Fruit fly (Drosophila melanogaster) whole organism, embryonic: ENCODE data around the gene CG7367.

Experiments
- Adf1 ChIP-seq: fragments of 200-800 bp; sonication (Bioruptor generic); IDR thresholded peaks from 2 replicates; pipeline ENCODE4 v1.3.6; 2022; ENCODE audit warnings: missing biosample characterization, missing genetic modification characterization
- B-H1 ChIP-seq: fragments of 200-800 bp; sonication (Bioruptor generic); IDR thresholded peaks from 3 replicates; pipeline ENCODE4 v1.3.6; 2022; ENCODE audit warnings: missing biosample characterization, missing genetic modification characterization
- Blimp-1 ChIP-seq: fragments of 200-800 bp; sonication (Bioruptor generic); optimal IDR thresholded peaks from 3 replicates; lab custom pipeline; 2018; ENCODE audit warnings: missing biosample characterization, missing genetic modification characterization, mild to moderate bottlenecking, moderate library complexity, missing genetic modification reagents
- CG10366 ChIP-seq: fragments of 200-800 bp; sonication (Bioruptor generic); IDR thresholded peaks from 2 replicates; pipeline ENCODE4 v1.3.6; 2022; ENCODE audit warnings: missing biosample characterization, missing genetic modification characterization
- CG12942 ChIP-seq: fragments of 200-800 bp; sonication (Bioruptor generic); optimal IDR thresholded peaks from 3 replicates; lab custom pipeline; 2016; ENCODE audit warnings: missing biosample characterization, missing genetic modification characterization
- CG13123 ChIP-seq: fragments of 200-800 bp; sonication (Bioruptor generic); optimal IDR thresholded peaks from 2 replicates; lab custom pipeline; 2016; ENCODE audit warnings: missing biosample characterization, missing genetic modification characterization
- CG13624 ChIP-seq: fragments of 200-800 bp; sonication (Bioruptor generic); optimal IDR thresholded peaks from 2 replicates; lab custom pipeline; 2016; ENCODE audit warnings: missing biosample characterization, missing genetic modification characterization
- CG14710 ChIP-seq: fragments of 200-800 bp; sonication (Bioruptor generic); optimal IDR thresholded peaks from 3 replicates; lab custom pipeline; 2019; ENCODE audit warnings: missing biosample characterization, mild to moderate bottlenecking, missing genetic modification characterization, moderate library complexity
- CG15479 ChIP-seq: fragments of 200-800 bp; sonication (Bioruptor generic); optimal IDR thresholded peaks from 3 replicates; lab custom pipeline; 2019; ENCODE audit warnings: missing biosample characterization, mild to moderate bottlenecking, missing genetic modification characterization, moderate library complexity
- CG16779 ChIP-seq: fragments of 200-800 bp; sonication (Bioruptor generic); IDR thresholded peaks from 2 replicates; pipeline ENCODE4 v1.3.6; 2022; ENCODE audit warnings: missing biosample characterization, missing genetic modification characterization
- CG17385 ChIP-seq: fragments of 200-800 bp; sonication (Bioruptor generic); optimal IDR thresholded peaks from 3 replicates; lab custom pipeline; 2018; ENCODE audit warnings: missing biosample characterization, mild to moderate bottlenecking, missing genetic modification characterization
- CG17568 ChIP-seq: fragments of 200-800 bp; sonication (Bioruptor generic); optimal IDR thresholded peaks from 2 replicates; lab custom pipeline; 2018; ENCODE audit warnings: missing biosample characterization, mild to moderate bottlenecking, missing genetic modification characterization, moderate library complexity
- CG30020 ChIP-seq: fragments of 200-800 bp; optimal IDR thresholded peaks from 2 replicates; lab custom pipeline; 2019; ENCODE audit warnings: missing biosample characterization, mild to moderate bottlenecking, missing genetic modification characterization, moderate library complexity
- CG34224 ChIP-seq: fragments of 200-800 bp; sonication (Bioruptor generic); IDR thresholded peaks from 3 replicates; pipeline ENCODE4 v1.3.6; 2022; ENCODE audit warnings: missing biosample characterization, missing genetic modification characterization; ENCODE audit not compliant: partially characterized antibody
- CG3838 ChIP-seq: fragments of 200-800 bp; sonication (Bioruptor generic); optimal IDR thresholded peaks from 3 replicates; lab custom pipeline; 2016; ENCODE audit warnings: missing biosample characterization, missing genetic modification characterization
- CG3847 ChIP-seq: fragments of 200-800 bp; sonication (Bioruptor generic); IDR thresholded peaks from 2 replicates; pipeline ENCODE4 v1.3.6; 2022; ENCODE audit warnings: missing biosample characterization, missing genetic modification characterization
- CG4424 ChIP-seq: fragments of 200-800 bp; sonication (Bioruptor generic); optimal IDR thresholded peaks from 3 replicates; lab custom pipeline; 2016; ENCODE audit warnings: missing biosample characterization, missing genetic modification characterization
- CG6254 ChIP-seq: fragments of 200-800 bp; sonication (Bioruptor generic); optimal IDR thresholded peaks from 3 replicates; lab custom pipeline; 2017; ENCODE audit warnings: mild to moderate bottlenecking, missing biosample characterization, missing genetic modification reagents, missing genetic modification characterization
- CG6654 ChIP-seq: fragments of 200-800 bp; sonication (Bioruptor generic); optimal IDR thresholded peaks from 2 replicates; lab custom pipeline; 2017; ENCODE audit warnings: missing biosample characterization, mild to moderate bottlenecking, missing genetic modification characterization
- CG6791 ChIP-seq: fragments of 200-800 bp; sonication (Bioruptor generic); IDR thresholded peaks from 3 replicates; pipeline ENCODE4 v1.3.6; 2022; ENCODE audit warnings: missing biosample characterization, missing genetic modification characterization; ENCODE audit not compliant: partially characterized antibody
- CG7987 ChIP-seq: fragments of 200-800 bp; sonication (Bioruptor generic); optimal IDR thresholded peaks from 2 replicates; lab custom pipeline; 2018; ENCODE audit warnings: missing biosample characterization, mild to moderate bottlenecking, missing genetic modification characterization, moderate library complexity
- CG9932 ChIP-seq: fragments of 200-800 bp; sonication (Bioruptor generic); IDR thresholded peaks from 2 replicates; pipeline ENCODE4 v1.3.6; 2022; ENCODE audit warnings: missing biosample characterization, missing genetic modification characterization
- Fer3 ChIP-seq: fragments of 200-800 bp; sonication (Bioruptor generic); optimal IDR thresholded peaks from 2 replicates; lab custom pipeline; 2018; ENCODE audit warnings: missing biosample characterization, mild to moderate bottlenecking, missing genetic modification characterization, moderate library complexity
- Hand ChIP-seq: fragments of 200-800 bp; sonication (Bioruptor generic); optimal IDR thresholded peaks from 2 replicates; lab custom pipeline; 2017; ENCODE audit warnings: mild to moderate bottlenecking, missing biosample characterization, missing genetic modification reagents, missing genetic modification characterization
- HmgZ ChIP-seq: fragments of 200-800 bp; sonication (Bioruptor generic); optimal IDR thresholded peaks from 2 replicates; lab custom pipeline; 2018; ENCODE audit warnings: missing biosample characterization, mild to moderate bottlenecking, missing genetic modification characterization
- Hr51 ChIP-seq, 2 experiments: fragments of 200-800 bp; sonication (Bioruptor generic); optimal IDR thresholded peaks; 2 replicates in 1 of 2; 3 replicates in 1 of 2; lab custom pipeline; 2016 to 2018; ENCODE audit warnings: missing biosample characterization in 2 of 2, missing genetic modification characterization in 2 of 2, mild to moderate bottlenecking in 1 of 2, moderate library complexity in 1 of 2
- Hr78 ChIP-seq, 2 experiments: fragments of 200-800 bp in 1 of 2; fragments of >200 bp in 1 of 2; sonication (Bioruptor generic) in 1 of 2; optimal IDR thresholded peaks; 2 replicates each; lab custom pipeline; 2017 to 2019; ENCODE audit warnings: missing biosample characterization in 2 of 2, missing genetic modification characterization in 2 of 2, mild to moderate bottlenecking in 1 of 2, moderate library complexity in 1 of 2
- Med ChIP-seq: fragments of 200-800 bp; sonication (Bioruptor generic); peaks from one replicate; lab custom pipeline; 2016; ENCODE audit warnings: missing biosample characterization, missing genetic modification characterization, mild to moderate bottlenecking, inconsistent platforms, moderate library complexity
- NFAT ChIP-seq: fragments of 200-800 bp; sonication (Bioruptor generic); IDR thresholded peaks from 2 replicates; pipeline ENCODE4 v1.3.6; 2022; ENCODE audit warnings: missing biosample characterization, missing genetic modification characterization
- Opbp ChIP-seq: fragments of 200-800 bp; sonication (Bioruptor generic); IDR thresholded peaks from 3 replicates; pipeline ENCODE4 v1.3.6; 2022; ENCODE audit warnings: missing biosample characterization, missing genetic modification characterization; ENCODE audit not compliant: partially characterized antibody
- Rfx ChIP-seq: fragments of 200-800 bp; sonication (Bioruptor generic); IDR thresholded peaks from 2 replicates; pipeline ENCODE4 v1.3.6; 2022; ENCODE audit warnings: missing biosample characterization, missing genetic modification characterization
- Usf ChIP-seq: fragments of 200-800 bp; sonication (Bioruptor generic); optimal IDR thresholded peaks from 2 replicates; lab custom pipeline; 2017; ENCODE audit warnings: missing genotype, missing biosample characterization, missing genetic modification characterization
- Vsx1 ChIP-seq: fragments of 200-800 bp; sonication (Bioruptor generic); optimal IDR thresholded peaks from 2 replicates; lab custom pipeline; 2017; ENCODE audit warnings: missing biosample characterization, mild to moderate bottlenecking, missing genetic modification characterization, missing genetic modification reagents
- bowl ChIP-seq: fragments of 200-800 bp; sonication (Bioruptor generic); IDR thresholded peaks from 2 replicates; pipeline ENCODE4 v1.3.6; 2022; ENCODE audit warnings: missing biosample characterization, missing genetic modification characterization
- chinmo ChIP-seq: fragments of 200-800 bp; sonication (Bioruptor generic); IDR thresholded peaks from 4 replicates; pipeline ENCODE4 v1.3.6; 2022; ENCODE audit warnings: missing biosample characterization, missing genetic modification characterization; ENCODE audit not compliant: partially characterized antibody
- ci ChIP-seq: fragments of 200-800 bp; sonication (Bioruptor generic); IDR thresholded peaks from 3 replicates; pipeline ENCODE4 v1.3.6; 2022; ENCODE audit warnings: missing biosample characterization, missing genetic modification characterization
- fru ChIP-seq: fragments of >200 bp; optimal IDR thresholded peaks from 2 replicates; lab custom pipeline; 2017
- gcm ChIP-seq: fragments of 200-800 bp; sonication (Bioruptor generic); optimal IDR thresholded peaks from 2 replicates; lab custom pipeline; 2019; ENCODE audit warnings: missing biosample characterization, mild to moderate bottlenecking, missing genetic modification characterization, moderate library complexity
- h ChIP-seq: fragments of >200 bp; optimal IDR thresholded peaks from 2 replicates; lab custom pipeline; 2017
- klu ChIP-seq: fragments of 200-800 bp; sonication (Bioruptor generic); IDR thresholded peaks from 2 replicates; pipeline ENCODE4 v1.3.6; 2022; ENCODE audit warnings: missing biosample characterization, missing genetic modification characterization
- lola ChIP-seq, 3 experiments: fragments of >200 bp in 2 of 3; fragments of 200-800 bp in 1 of 3; sonication (Bioruptor generic) in 1 of 3; optimal IDR thresholded peaks; 2 replicates each; lab custom pipeline; 2017 to 2019; ENCODE audit warnings: missing biosample characterization in 3 of 3, missing genetic modification characterization in 3 of 3, mild to moderate bottlenecking in 1 of 3, moderate library complexity in 1 of 3
- sc ChIP-seq, 3 experiments: fragments of >200 bp in 2 of 3; fragments of 200-800 bp in 1 of 3; sonication (Bioruptor generic) in 1 of 3; optimal IDR thresholded peaks; 2 replicates in 2 of 3; 3 replicates in 1 of 3; lab custom pipeline; 2017; ENCODE audit warnings: mild to moderate bottlenecking in 1 of 3, missing biosample characterization in 1 of 3, missing genetic modification characterization in 1 of 3, missing genetic modification reagents in 1 of 3
- sna ChIP-seq: fragments of 200-800 bp; sonication (Bioruptor generic); IDR thresholded peaks from 2 replicates; pipeline ENCODE4 v1.3.6; 2022; ENCODE audit warnings: missing biosample characterization, missing genetic modification characterization; ENCODE audit not compliant: partially characterized antibody
- sug ChIP-seq: fragments of 200-800 bp; optimal IDR thresholded peaks from 2 replicates; lab custom pipeline; 2019; ENCODE audit warnings: missing biosample characterization, mild to moderate bottlenecking, missing genetic modification characterization, moderate library complexity
- tup ChIP-seq: fragments of 200-800 bp; sonication (Bioruptor generic); optimal IDR thresholded peaks from 2 replicates; lab custom pipeline; 2016; ENCODE audit warnings: missing biosample characterization, mild to moderate bottlenecking, missing genetic modification characterization, moderate library complexity
- unc-4 ChIP-seq: fragments of 200-800 bp; sonication (Bioruptor generic); IDR thresholded peaks from 2 replicates; pipeline ENCODE4 v1.3.6; 2022; ENCODE audit warnings: missing biosample characterization, missing genetic modification characterization; ENCODE audit not compliant: partially characterized antibody
- usp ChIP-seq: fragments of >200 bp; optimal IDR thresholded peaks from 2 replicates; lab custom pipeline; 2017; ENCODE audit warnings: missing biosample characterization, missing genetic modification characterization

The CG7367 gene

DNA sequence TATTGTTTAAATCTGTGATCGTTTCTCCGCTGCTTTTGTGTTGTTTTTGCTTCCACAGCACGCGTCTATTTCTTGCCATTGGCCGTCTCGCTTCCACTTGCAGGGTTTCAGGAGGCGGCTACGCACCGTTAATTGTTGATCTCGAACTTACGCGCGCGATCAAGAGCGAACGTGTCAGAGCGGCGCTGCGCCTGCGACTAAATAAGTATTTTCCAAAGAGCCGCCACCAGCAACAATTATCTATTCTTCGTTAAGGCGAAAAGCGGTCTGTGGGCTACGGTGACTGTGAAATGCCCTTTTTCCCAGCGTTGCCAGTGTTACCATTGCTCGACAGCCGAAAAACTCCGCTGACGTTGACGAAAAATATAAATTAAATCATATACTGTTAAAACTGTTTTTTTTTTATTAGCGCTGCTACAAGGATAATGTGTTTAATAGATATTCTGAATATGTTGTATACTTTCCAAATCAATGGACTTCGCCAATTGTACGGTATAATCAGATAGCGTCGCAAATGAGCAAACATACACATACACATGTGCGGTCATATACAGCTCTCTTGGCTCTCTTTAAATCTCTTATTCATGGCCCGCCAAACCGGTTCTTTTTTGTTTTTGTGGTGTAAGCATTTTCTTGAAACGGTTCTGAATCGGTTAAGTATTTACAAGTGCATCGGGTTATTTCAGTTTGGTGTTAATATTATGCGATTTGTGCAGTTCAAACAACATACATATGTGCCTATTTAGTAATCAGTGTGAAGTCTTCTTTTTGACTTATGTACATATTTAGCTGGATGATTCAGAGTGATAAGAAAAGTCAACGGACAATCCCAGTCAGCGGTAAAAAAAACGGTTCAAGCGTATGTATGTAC, 45.4 kb downstream of the CG7367 start, which contains the start of gene pes (continued):
- no peak for TF ChIP-seq Hand (GFP tag; lab: Kevin White, UChicago)
- peak; percentile 40 for TF ChIP-seq CG34224 (GFP tag; lab: Robert Waterston, UW)
- no peak for TF ChIP-seq h
- TF ChIP-seq usp (GFP tag; lab: Kevin White, UChicago) = no peak
- TF ChIP-seq HmgZ (tag; lab: Kevin White, UChicago) = peak; percentile 41
- TF ChIP-seq CG14710 (tag; lab: Kevin White, UChicago) = peak; percentile 93
- peak; percentile 92 for TF ChIP-seq chinmo (GFP tag; lab: Robert Waterston, UW)
- peak; percentile 81 for TF ChIP-seq CG9932
- TF ChIP-seq CG13123 = peak; percentile 52
- peak; percentile 51 for TF ChIP-seq CG30020 (tag; lab: Kevin White, UChicago)
- TF ChIP-seq ci = peak; percentile 81
- peak; percentile 28 for TF ChIP-seq CG15479 (GFP tag; lab: Kevin White, UChicago)
- TF ChIP-seq CG17385 (GFP tag; lab: Kevin White, UChicago) = peak; percentile 42
- TF ChIP-seq CG17568 (GFP tag; lab: Kevin White, UChicago) = peak; percentile 36
- TF ChIP-seq CG4424 (GFP tag; lab: Kevin White, UChicago) = peak; percentile 96
- peak; percentile 81 for TF ChIP-seq CG6654 (GFP tag; lab: Kevin White, UChicago)
- TF ChIP-seq fru (lab: Kevin White, UChicago) = no peak
- peak; percentile 94 for TF ChIP-seq CG10366 (GFP tag; lab: Robert Waterston, UW)
- peak; percentile 63 for TF ChIP-seq CG7987 (GFP tag; lab: Kevin White, UChicago)
- peak; percentile 90 for TF ChIP-seq CG3847 (GFP tag; lab: Robert Waterston, UW)
- peak; percentile 87 for TF ChIP-seq Blimp-1 (GFP tag; lab: Kevin White, UChicago)
- TF ChIP-seq Adf1 (GFP tag; lab: Robert Waterston, UW) = peak; percentile 76
- TF ChIP-seq CG13624 = peak; percentile 90
- peak in 1 of 2 experiments; percentile 82 for TF ChIP-seq Hr78 (GFP tag; optimal IDR thresholded peaks at IDR 0.05; lab: Kevin White, UChicago)
- peak; percentile 63 for TF ChIP-seq Rfx (GFP tag; lab: Robert Waterston, UW)
- TF ChIP-seq sna = no peak
- TF ChIP-seq Fer3 (tag; lab: Kevin White, UChicago) = peak; percentile 92
- peak in 1 of 3 experiments; percentile 89 for TF ChIP-seq lola (GFP tag; optimal IDR thresholded peaks at IDR 0.05; lab: Kevin White, UChicago)
- TF ChIP-seq sc (optimal IDR thresholded peaks at IDR 0.05; lab: Kevin White, UChicago) = no peak
- no peak for TF ChIP-seq sc (GFP tag; optimal IDR thresholded peaks at IDR 0.05; lab: Kevin White, UChicago)
- TF ChIP-seq CG12942 = peak; percentile 62
- peak; percentile 97 for TF ChIP-seq Med
- TF ChIP-seq CG3838 (GFP tag; lab: Kevin White, UChicago) = peak; percentile 84
- TF ChIP-seq Hr51 (GFP tag; optimal IDR thresholded peaks at IDR 0.05; lab: Kevin White, UChicago) = peak; percentile 90 to 93
- TF ChIP-seq NFAT (GFP tag; lab: Robert Waterston, UW) = peak; percentile 91
- TF ChIP-seq CG6254 (GFP tag; lab: Kevin White, UChicago) = peak; percentile 86
- 0 out of 2 replicates have a peak, but pooled peaks have one; percentile 31 for TF ChIP-seq unc-4
- peak; percentile 86 for TF ChIP-seq B-H1
- TF ChIP-seq klu (GFP tag; lab: Robert Waterston, UW) = no peak
- no peak for TF ChIP-seq Vsx1 (GFP tag; lab: Kevin White, UChicago)
- TF ChIP-seq sug = peak; percentile 91
- TF ChIP-seq CG6791 = peak; percentile 57; the same call in 2 of the 3 replicates
- no peak for TF ChIP-seq gcm (GFP tag; lab: Kevin White, UChicago)
- TF ChIP-seq bowl (GFP tag; lab: Robert Waterston, UW) = 0 out of 2 replicates have a peak, but pooled peaks have one; percentile 50
- peak; percentile 51; the same call in 1 of the 3 replicates for TF ChIP-seq Opbp (GFP tag; lab: Robert Waterston, UW)
- peak; percentile 80 for TF ChIP-seq CG16779 (GFP tag; lab: Robert Waterston, UW)
- peak; percentile 90 for TF ChIP-seq tup (GFP tag; lab: Kevin White, UChicago)
- peak; percentile 66 for TF ChIP-seq Usf (GFP tag; lab: Kevin White, UChicago)
